Fruit fly (Drosophila melanogaster) whole organism, wandering third instar larva: ENCODE results near the gene ckd.

Source experiments
- Abd-B ChIP-seq: fragments of >200 bp; optimal IDR thresholded peaks from 2 replicates; lab custom pipeline; 2017; ENCODE audit warnings: missing biosample characterization, missing genetic modification characterization
- CG32264 ChIP-seq: fragments of 200-800 bp; sonication (Bioruptor generic); optimal IDR thresholded peaks from 2 replicates; lab custom pipeline; 2016; ENCODE audit warnings: missing biosample characterization, missing genetic modification characterization
- CG9705 ChIP-seq: fragments of 200-800 bp; sonication (Bioruptor generic); optimal IDR thresholded peaks from 2 replicates; lab custom pipeline; 2018; ENCODE audit warnings: missing biosample characterization, mild to moderate bottlenecking, missing genetic modification characterization
- CrebA ChIP-seq: fragments of 200-800 bp; sonication (Bioruptor generic); optimal IDR thresholded peaks from 2 replicates; lab custom pipeline; 2016; ENCODE audit warnings: missing biosample characterization, mild to moderate bottlenecking, missing genetic modification characterization, borderline replicate concordance
- Dfd ChIP-seq: fragments of >200 bp; optimal IDR thresholded peaks from 2 replicates; lab custom pipeline; 2017; ENCODE audit warnings: missing biosample characterization, missing genetic modification characterization
- Dif ChIP-seq: fragments of 200-275, 200-300 bp; sonication (Bioruptor generic); optimal IDR thresholded peaks from 2 replicates; lab custom pipeline; 2018; ENCODE audit warnings: missing biosample characterization, missing genetic modification characterization; ENCODE audit not compliant: partially characterized antibody
- GATAd ChIP-seq: sonication (Bioruptor generic); optimal IDR thresholded peaks from 2 replicates; lab custom pipeline; 2016; ENCODE audit warnings: missing biosample characterization, missing genetic modification characterization
- HLH106 ChIP-seq: fragments of 200-800 bp; optimal IDR thresholded peaks from 3 replicates; lab custom pipeline; 2019; ENCODE audit warnings: missing biosample characterization, mild to moderate bottlenecking, missing genetic modification characterization, moderate library complexity
- Hnf4 ChIP-seq: fragments of 200-800 bp; sonication (Bioruptor generic); optimal IDR thresholded peaks from 2 replicates; lab custom pipeline; 2016; ENCODE audit warnings: missing biosample characterization, mild to moderate bottlenecking, missing genetic modification characterization
- Hr78 ChIP-seq: fragments of >200 bp; optimal IDR thresholded peaks from 2 replicates; lab custom pipeline; 2017; ENCODE audit warnings: missing biosample characterization, missing genetic modification characterization
- Hr83 ChIP-seq: fragments of 200-300 bp; sonication (Bioruptor generic); optimal IDR thresholded peaks from 2 replicates; lab custom pipeline; 2016; ENCODE audit warnings: missing biosample characterization, mild to moderate bottlenecking, missing genetic modification characterization, moderate library complexity; ENCODE audit not compliant: poor library complexity, severe bottlenecking
- Jra ChIP-seq: sonication (Bioruptor generic); optimal IDR thresholded peaks from 2 replicates; lab custom pipeline; 2016; ENCODE audit warnings: missing biosample characterization, missing genetic modification characterization
- Mio ChIP-seq: sonication (Bioruptor generic); optimal IDR thresholded peaks from 2 replicates; lab custom pipeline; 2016; ENCODE audit warnings: missing biosample characterization, missing genetic modification characterization
- Myc ChIP-seq: fragments of >200 bp; optimal IDR thresholded peaks from 2 replicates; lab custom pipeline; 2017
- N ChIP-seq: fragments of >200 bp; optimal IDR thresholded peaks from 2 replicates; lab custom pipeline; 2018; ENCODE audit warnings: missing biosample characterization, missing external identifiers, missing genetic modification characterization
- OdsH ChIP-seq: fragments of 200-800 bp; sonication (Bioruptor generic); optimal IDR thresholded peaks from 2 replicates; lab custom pipeline; 2016; ENCODE audit warnings: missing biosample characterization, mild to moderate bottlenecking, missing genetic modification characterization
- Rel ChIP-seq, 2 experiments: fragments of 200-800 bp; sonication (Bioruptor generic) in 1 of 2; optimal IDR thresholded peaks; 2 replicates in 1 of 2; 3 replicates in 1 of 2; lab custom pipeline; 2016 to 2019; ENCODE audit warnings: mild to moderate bottlenecking in 2 of 2, missing biosample characterization in 2 of 2, missing genetic modification characterization in 2 of 2, moderate library complexity in 1 of 2
- Sp1 ChIP-seq: fragments of 200-800 bp; sonication (Bioruptor generic); optimal IDR thresholded peaks from 3 replicates; lab custom pipeline; 2019; ENCODE audit warnings: missing biosample characterization, mild to moderate bottlenecking, missing genetic modification characterization, moderate library complexity
- Vsx2 ChIP-seq: fragments of 200-300, 225-300 bp; sonication (Bioruptor generic); optimal IDR thresholded peaks from 2 replicates; lab custom pipeline; 2018; ENCODE audit warnings: missing biosample characterization, missing genetic modification characterization; ENCODE audit not compliant: partially characterized antibody
- br ChIP-seq: fragments of 200-800 bp; sonication (Bioruptor generic); optimal IDR thresholded peaks from 2 replicates; lab custom pipeline; 2016; ENCODE audit warnings: missing biosample characterization, missing genetic modification characterization
- brk ChIP-seq: fragments of 200-800 bp; sonication (Bioruptor generic); optimal IDR thresholded peaks from 2 replicates; lab custom pipeline; 2016; ENCODE audit warnings: missing biosample characterization, mild to moderate bottlenecking, missing genetic modification characterization
- dl ChIP-seq, 2 experiments: fragments of 175-275, 200-275 bp in 1 of 2; fragments of 200-275 bp in 1 of 2; sonication (Bioruptor generic); optimal IDR thresholded peaks; lab custom pipeline; 2018; ENCODE audit warnings: mild to moderate bottlenecking in 2 of 2, missing biosample characterization in 2 of 2, missing genetic modification characterization in 2 of 2, moderate library complexity in 2 of 2; ENCODE audit not compliant: partially characterized antibody in 2 of 2, insufficient read depth in 1 of 2
- dmrt93B ChIP-seq: fragments of 200-800 bp; sonication (Bioruptor generic); optimal IDR thresholded peaks from 2 replicates; lab custom pipeline; 2018; ENCODE audit warnings: missing biosample characterization, mild to moderate bottlenecking, missing genetic modification characterization
- dsf ChIP-seq: sonication (Bioruptor generic); optimal IDR thresholded peaks from 2 replicates; lab custom pipeline; 2016; ENCODE audit warnings: missing biosample characterization, missing genetic modification characterization, borderline replicate concordance
- ey ChIP-seq: fragments of 200-800 bp; sonication (Bioruptor generic); optimal IDR thresholded peaks from 2 replicates; lab custom pipeline; 2016; ENCODE audit warnings: missing biosample characterization, missing genetic modification characterization
- foxo ChIP-seq, 2 experiments: fragments of 200-800 bp; sonication (Bioruptor generic); optimal IDR thresholded peaks; 2 replicates in 1 of 2; 3 replicates in 1 of 2; lab custom pipeline; 2016 to 2017; ENCODE audit warnings: missing biosample characterization in 2 of 2, missing genetic modification characterization in 2 of 2
- fru ChIP-seq: fragments of 200-800 bp; sonication (Bioruptor generic); optimal IDR thresholded peaks from 3 replicates; lab custom pipeline; 2016; ENCODE audit warnings: missing biosample characterization, mild to moderate bottlenecking, missing genetic modification characterization
- h ChIP-seq: fragments of 200-800 bp; sonication (Bioruptor generic); optimal IDR thresholded peaks from 3 replicates; lab custom pipeline; 2016; ENCODE audit warnings: missing biosample characterization, mild to moderate bottlenecking, missing genetic modification characterization
- jim ChIP-seq: fragments of 175-275, 200-325 bp; sonication (Bioruptor generic); optimal IDR thresholded peaks from 2 replicates; lab custom pipeline; 2016; ENCODE audit warnings: missing biosample characterization, mild to moderate bottlenecking, missing genetic modification characterization
- lola ChIP-seq: fragments of >200 bp; optimal IDR thresholded peaks from 2 replicates; lab custom pipeline; 2017; ENCODE audit warnings: missing biosample characterization, missing genetic modification characterization
- pan ChIP-seq: fragments of >200 bp; optimal IDR thresholded peaks from 2 replicates; lab custom pipeline; 2017
- psq ChIP-seq: fragments of 200-800 bp; sonication (Bioruptor generic); optimal IDR thresholded peaks from 3 replicates; lab custom pipeline; 2017; ENCODE audit warnings: missing biosample characterization, mild to moderate bottlenecking, missing genetic modification characterization, moderate library complexity
- rgr ChIP-seq: fragments of 200-800 bp; sonication (Bioruptor generic); optimal IDR thresholded peaks from 3 replicates; lab custom pipeline; 2016; ENCODE audit warnings: missing biosample characterization, mild to moderate bottlenecking, missing genetic modification characterization
- sage ChIP-seq: fragments of 200-800 bp; sonication (Bioruptor generic); optimal IDR thresholded peaks from 2 replicates; lab custom pipeline; 2016; ENCODE audit warnings: missing biosample characterization, mild to moderate bottlenecking, missing genetic modification characterization
- sv ChIP-seq: fragments of 200-800 bp; sonication (Bioruptor generic); optimal IDR thresholded peaks from 3 replicates; lab custom pipeline; 2016; ENCODE audit warnings: missing biosample characterization, missing genetic modification characterization
- tai ChIP-seq: sonication (Bioruptor generic); optimal IDR thresholded peaks from 2 replicates; lab custom pipeline; 2016; ENCODE audit warnings: missing biosample characterization, missing genetic modification characterization
- usp ChIP-seq: fragments of >200 bp; optimal IDR thresholded peaks from 2 replicates; lab custom pipeline; 2017; ENCODE audit warnings: missing biosample characterization, missing genetic modification characterization
- woc ChIP-seq: sonication (Bioruptor generic); optimal IDR thresholded peaks from 2 replicates; lab custom pipeline; 2016; ENCODE audit warnings: missing biosample characterization, mild to moderate bottlenecking, missing genetic modification characterization

The ckd gene

DNA sequence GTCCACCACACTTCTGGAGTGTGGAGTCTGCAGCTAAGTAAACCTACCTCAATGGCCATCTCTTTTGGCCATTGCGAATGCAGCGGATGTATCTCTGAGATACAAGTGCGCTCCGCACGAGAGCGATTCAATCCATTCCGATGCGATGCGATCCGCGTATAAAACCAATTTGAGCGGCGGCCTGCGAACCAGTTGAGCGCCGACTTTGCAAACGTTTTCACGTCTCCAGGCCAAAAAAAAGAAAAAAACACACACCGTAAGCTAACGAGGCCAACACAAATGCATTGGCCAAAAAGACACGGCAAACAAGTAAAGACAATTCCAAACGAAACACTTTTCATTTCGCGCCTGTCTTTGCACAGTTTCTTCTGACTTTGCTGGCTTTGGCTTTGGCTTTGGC is at the start of gene ckd:
Gene ckd (plus strand): TSS at position 189 of the 400 bp plus-strand sequence.
- TF ChIP-seq sv (GFP tag; lab: Kevin White, UChicago) (no peak), CrebA (peak; percentile 5), dsf (no peak), psq (no peak), Vsx2 (GFP tag; lab: Kevin White, UChicago) (peak; percentile 38), woc (GFP tag; lab: Kevin White, UChicago) (no peak), Sp1 (GFP tag; lab: Kevin White, UChicago) (peak; percentile 14), fru (peak; percentile 1), Hr78 (GFP tag; lab: Kevin White, UChicago) (no peak), Jra (no peak), dl (GFP tag; optimal IDR thresholded peaks at IDR 0.05; lab: Kevin White, UChicago; ENCODE audit: insufficient read depth in 1 of 2, partially characterized antibody in 2 of 2) (peak; percentile 59 to 66), OdsH (peak; percentile 32), Dif (GFP tag; lab: Kevin White, UChicago) (peak; percentile 71)

DNA sequence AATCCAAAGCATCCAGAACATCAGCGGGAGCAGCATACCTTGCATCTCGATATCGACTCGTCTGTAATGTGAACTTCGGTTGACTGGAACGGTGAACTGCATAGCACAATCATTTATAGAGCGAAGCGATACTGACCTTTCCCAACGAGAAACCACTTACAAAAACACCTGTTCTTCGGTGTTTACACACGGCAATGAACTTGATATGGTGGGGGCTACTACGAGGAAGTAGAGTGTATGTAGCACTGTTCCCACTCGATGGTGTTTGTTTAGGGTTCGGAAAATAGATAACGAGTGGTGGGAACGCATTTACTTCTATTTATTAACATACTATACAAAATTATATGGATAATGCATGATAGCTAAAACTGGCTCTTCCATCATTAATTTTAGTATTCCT is 48.8 kb upstream of the ckd start, which contains the start of the genes CG32269 and CG32270:
Gene CG32269 (minus strand): TSS at position 91 of the 400 bp plus-strand sequence.
Gene CG32270 (minus strand): TSS at position 91 of the 400 bp plus-strand sequence.
- peak; percentile 92 for TF ChIP-seq Hr83
- TF ChIP-seq tai: no peak

DNA sequence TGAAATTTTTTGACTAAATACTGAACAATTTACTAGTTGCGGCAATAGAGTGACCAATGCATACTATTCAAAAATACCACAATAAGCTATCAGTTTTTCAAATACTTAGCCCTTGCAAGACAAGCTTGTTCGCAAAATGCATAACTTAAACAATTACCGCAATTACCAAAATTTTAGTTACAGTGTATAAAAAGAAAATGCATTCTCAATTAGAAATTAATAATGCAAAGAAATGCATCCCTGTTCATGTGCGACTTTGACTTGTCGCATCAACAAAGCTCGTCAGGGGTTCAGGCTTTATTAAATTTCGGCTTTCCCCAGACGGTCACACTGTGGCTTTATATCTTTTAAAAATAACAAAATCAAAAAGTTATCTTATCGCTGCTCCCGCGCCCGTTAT is 38.8 kb upstream of the ckd start, which contains the start of the genes hob and nSMase:
Gene hob (minus strand): TSS at position 62 of the 400 bp plus-strand sequence.
Gene nSMase (plus strand): TSS at position 298 of the 400 bp plus-strand sequence.
- peak; percentile 34 for TF ChIP-seq OdsH
- no peak for TF ChIP-seq psq
- no peak for TF ChIP-seq Mio (GFP tag; lab: Kevin White, UChicago)
- TF ChIP-seq GATAd (GFP tag; lab: Kevin White, UChicago): no peak

- TF ChIP-seq psq: peak; percentile 75
- TF ChIP-seq ey (GFP tag; lab: Kevin White, UChicago): peak; percentile 66
- TF ChIP-seq usp (GFP tag; lab: Kevin White, UChicago): no peak
- TF ChIP-seq rgr: peak; percentile 96
- peak; percentile 14 for TF ChIP-seq Dif (GFP tag; lab: Kevin White, UChicago)
- TF ChIP-seq h (GFP tag; lab: Kevin White, UChicago): peak; percentile 89
- peak; percentile 45 for TF ChIP-seq woc (GFP tag; lab: Kevin White, UChicago)
- no peak for TF ChIP-seq GATAd (GFP tag; lab: Kevin White, UChicago)
- TF ChIP-seq sage (GFP tag; lab: Kevin White, UChicago): no peak
- peak; percentile 84 for TF ChIP-seq Jra
- TF ChIP-seq br: peak; percentile 66
- no peak for TF ChIP-seq tai
- peak; percentile 65 for TF ChIP-seq CG32264 (GFP tag; lab: Kevin White, UChicago)
- no peak for TF ChIP-seq dl (GFP tag; optimal IDR thresholded peaks at IDR 0.05; lab: Kevin White, UChicago; ENCODE audit: insufficient read depth in 1 of 2, partially characterized antibody in 2 of 2)
- no peak for TF ChIP-seq N (GFP tag; lab: Kevin White, UChicago)
- TF ChIP-seq Dfd (GFP tag; lab: Kevin White, UChicago): no peak
- peak; percentile 86 for TF ChIP-seq HLH106 (tag; lab: Kevin White, UChicago)
- peak; percentile 83 for TF ChIP-seq dsf
- TF ChIP-seq CrebA: no peak
- peak; percentile 92 for TF ChIP-seq CG9705 (GFP tag; lab: Kevin White, UChicago)
- TF ChIP-seq lola (GFP tag; lab: Kevin White, UChicago): no peak
- peak; percentile 92 for TF ChIP-seq sv (GFP tag; lab: Kevin White, UChicago)
- TF ChIP-seq OdsH: peak; percentile 84
- no peak for TF ChIP-seq Abd-B (GFP tag; lab: Kevin White, UChicago)
- peak; percentile 65 for TF ChIP-seq Myc (lab: Kevin White, UChicago)
- TF ChIP-seq Rel (GFP tag; optimal IDR thresholded peaks at IDR 0.05; lab: Kevin White, UChicago): no peak
- TF ChIP-seq Rel (tag; optimal IDR thresholded peaks at IDR 0.05; lab: Kevin White, UChicago): peak; percentile 59
- TF ChIP-seq jim (GFP tag; lab: Kevin White, UChicago): no peak
- TF ChIP-seq fru: peak; percentile 55
- no peak for TF ChIP-seq pan
- no peak for TF ChIP-seq Vsx2 (GFP tag; lab: Kevin White, UChicago)
- TF ChIP-seq Hr78 (GFP tag; lab: Kevin White, UChicago): no peak
- no peak for TF ChIP-seq brk (GFP tag; lab: Kevin White, UChicago)
- peak; percentile 96 for TF ChIP-seq dmrt93B (GFP tag; lab: Kevin White, UChicago)
- peak; percentile 82 for TF ChIP-seq Hnf4 (GFP tag; lab: Kevin White, UChicago)
- peak; percentile 99 for TF ChIP-seq Hr83
- peak in 1 of 2 experiments; percentile 90 for TF ChIP-seq foxo (GFP tag; optimal IDR thresholded peaks at IDR 0.05; lab: Kevin White, UChicago)
- TF ChIP-seq Mio (GFP tag; lab: Kevin White, UChicago): peak; percentile 85
- peak; percentile 91 for TF ChIP-seq Sp1 (GFP tag; lab: Kevin White, UChicago)
Measured at dm6 chr3L:3222643-3223389, 34.9 kb upstream of the ckd start, which contains the start of the genes RpL28 and eIF1. Gene RpL28, minus strand, starts transcription at chr3L:3222960. Gene eIF1, plus strand, starts transcription at chr3L:3223341.
